Fruit fly (Drosophila melanogaster) whole organism, embryonic: ENCODE measurements around the gene Ccp84Ad.
A peak's percentile ranks its signal among the peaks of the same experiment; 100 is the strongest.

Source experiments
- Bgb ChIP-seq: fragments of 200-800 bp; sonication (Bioruptor generic); IDR thresholded peaks from 2 replicates; pipeline ENCODE4 v1.3.6; 2022; ENCODE audit warnings: missing biosample characterization, missing genetic modification characterization; ENCODE audit not compliant: partially characterized antibody
- Blimp-1 ChIP-seq: fragments of 200-800 bp; sonication (Bioruptor generic); optimal IDR thresholded peaks from 3 replicates; lab custom pipeline; 2018; ENCODE audit warnings: missing biosample characterization, missing genetic modification characterization, mild to moderate bottlenecking, moderate library complexity, missing genetic modification reagents
- CG10267 ChIP-seq: fragments of 200-800 bp; sonication (Bioruptor generic); optimal IDR thresholded peaks from 2 replicates; lab custom pipeline; 2018; ENCODE audit warnings: missing biosample characterization, mild to moderate bottlenecking, missing genetic modification characterization, moderate library complexity
- CG11093 ChIP-seq: fragments of 200-800 bp; sonication (Bioruptor generic); IDR thresholded peaks from 3 replicates; pipeline ENCODE4 v1.3.6; 2022; ENCODE audit warnings: missing biosample characterization, missing genetic modification characterization
- CG11696 ChIP-seq: fragments of 200-800 bp; sonication (Bioruptor generic); IDR thresholded peaks from 2 replicates; pipeline ENCODE4 v1.3.6; 2022; ENCODE audit warnings: missing biosample characterization, missing genetic modification characterization
- CG13424 ChIP-seq: fragments of 200-800 bp; sonication (Bioruptor generic); optimal IDR thresholded peaks from 2 replicates; lab custom pipeline; 2019; ENCODE audit warnings: missing biosample characterization, mild to moderate bottlenecking, missing genetic modification characterization, moderate library complexity
- CG13624 ChIP-seq: fragments of 200-800 bp; sonication (Bioruptor generic); optimal IDR thresholded peaks from 2 replicates; lab custom pipeline; 2016; ENCODE audit warnings: missing biosample characterization, missing genetic modification characterization
- CG13894 ChIP-seq: fragments of 200-800 bp; sonication (Bioruptor generic); optimal IDR thresholded peaks from 3 replicates; lab custom pipeline; 2018; ENCODE audit warnings: missing biosample characterization, mild to moderate bottlenecking, missing genetic modification characterization, moderate library complexity
- CG14441 ChIP-seq: fragments of 200-800 bp; sonication (Bioruptor generic); IDR thresholded peaks from 2 replicates; pipeline ENCODE4 v1.3.6; 2022; ENCODE audit warnings: missing biosample characterization, missing genetic modification characterization
- CG15269 ChIP-seq: fragments of 200-800 bp; sonication (Bioruptor generic); optimal IDR thresholded peaks from 2 replicates; lab custom pipeline; 2018; ENCODE audit warnings: missing biosample characterization, mild to moderate bottlenecking, missing genetic modification characterization, moderate library complexity
- CG1603 ChIP-seq: fragments of 200-800 bp; sonication (Bioruptor generic); optimal IDR thresholded peaks from 2 replicates; lab custom pipeline; 2019; ENCODE audit warnings: missing biosample characterization, mild to moderate bottlenecking, missing genetic modification characterization, moderate library complexity
- CG16815 ChIP-seq: fragments of 200-800 bp; sonication (Bioruptor generic); optimal IDR thresholded peaks from 3 replicates; lab custom pipeline; 2017; ENCODE audit warnings: missing biosample characterization, mild to moderate bottlenecking, missing genetic modification characterization
- CG17361 ChIP-seq: fragments of 200-800 bp; sonication (Bioruptor generic); IDR thresholded peaks from 3 replicates; pipeline ENCODE4 v1.3.6; 2022; ENCODE audit warnings: missing biosample characterization, missing genetic modification characterization
- CG17385 ChIP-seq: fragments of 200-800 bp; sonication (Bioruptor generic); optimal IDR thresholded peaks from 3 replicates; lab custom pipeline; 2018; ENCODE audit warnings: missing biosample characterization, mild to moderate bottlenecking, missing genetic modification characterization
- CG17912 ChIP-seq: fragments of 200-800 bp; sonication (Bioruptor generic); optimal IDR thresholded peaks from 2 replicates; lab custom pipeline; 2018; ENCODE audit warnings: missing biosample characterization, mild to moderate bottlenecking, missing genetic modification characterization
- CG18619 ChIP-seq: fragments of 200-800 bp; sonication (Bioruptor generic); optimal IDR thresholded peaks from 3 replicates; lab custom pipeline; 2017; ENCODE audit warnings: missing biosample characterization, mild to moderate bottlenecking, missing genetic modification characterization
- CG30431 ChIP-seq: fragments of 200-800 bp; sonication (Bioruptor generic); optimal IDR thresholded peaks from 2 replicates; lab custom pipeline; 2017; ENCODE audit warnings: missing biosample characterization, missing genetic modification characterization
- CG33213 ChIP-seq: fragments of 200-800 bp; sonication (Bioruptor generic); optimal IDR thresholded peaks from 3 replicates; lab custom pipeline; 2016; ENCODE audit warnings: missing biosample characterization, missing genetic modification characterization
- CG34376 ChIP-seq: fragments of 200-800 bp; sonication (Bioruptor generic); optimal IDR thresholded peaks from 2 replicates; lab custom pipeline; 2018; ENCODE audit warnings: missing biosample characterization, mild to moderate bottlenecking, missing genetic modification characterization
- CG7928 ChIP-seq: fragments of 200-800 bp; sonication (Bioruptor generic); optimal IDR thresholded peaks from 2 replicates; lab custom pipeline; 2017; ENCODE audit warnings: missing biosample characterization, mild to moderate bottlenecking, missing genetic modification characterization
- CG8924 ChIP-seq: fragments of 200-800 bp; optimal IDR thresholded peaks from 3 replicates; lab custom pipeline; 2019; ENCODE audit warnings: missing biosample characterization, mild to moderate bottlenecking, missing genetic modification characterization, moderate library complexity
- Deaf1 ChIP-seq: fragments of 200-800 bp; optimal IDR thresholded peaks from 3 replicates; lab custom pipeline; 2019; ENCODE audit warnings: missing biosample characterization, mild to moderate bottlenecking, missing genetic modification characterization, moderate library complexity
- Elba2 ChIP-seq: fragments of 200-800 bp; sonication (Bioruptor generic); optimal IDR thresholded peaks from 3 replicates; lab custom pipeline; 2016; ENCODE audit warnings: missing biosample characterization, missing genetic modification characterization
- Fer1 ChIP-seq: fragments of 200-800 bp; sonication (Bioruptor generic); optimal IDR thresholded peaks from 2 replicates; lab custom pipeline; 2017; ENCODE audit warnings: missing biosample characterization, mild to moderate bottlenecking, missing genetic modification characterization
- Hey ChIP-seq: fragments of 200-800 bp; sonication (Bioruptor generic); optimal IDR thresholded peaks from 3 replicates; lab custom pipeline; 2018; ENCODE audit warnings: missing biosample characterization, mild to moderate bottlenecking, missing genetic modification characterization
- Max ChIP-seq: fragments of 200-800 bp; sonication (Bioruptor generic); optimal IDR thresholded peaks from 2 replicates; lab custom pipeline; 2016; ENCODE audit warnings: missing biosample characterization, mild to moderate bottlenecking, missing genetic modification characterization
- NK7.1 ChIP-seq: fragments of 200-800 bp; sonication (Bioruptor generic); optimal IDR thresholded peaks from 3 replicates; lab custom pipeline; 2016; ENCODE audit warnings: missing biosample characterization, missing genetic modification characterization
- Pdp1 ChIP-seq, 2 experiments: fragments of 200-800 bp; sonication (Bioruptor generic); optimal IDR thresholded peaks; 3 replicates each; lab custom pipeline; 2016; ENCODE audit warnings: missing biosample characterization in 2 of 2, missing genetic modification characterization in 2 of 2, mild to moderate bottlenecking in 1 of 2, moderate library complexity in 1 of 2
- Six4 ChIP-seq: fragments of 200-800 bp; sonication (Bioruptor generic); optimal IDR thresholded peaks from 2 replicates; lab custom pipeline; 2016; ENCODE audit warnings: missing biosample characterization, missing genetic modification characterization
- Sox100B ChIP-seq: fragments of 200-800 bp; sonication (Bioruptor generic); optimal IDR thresholded peaks from 3 replicates; lab custom pipeline; 2018; ENCODE audit warnings: missing biosample characterization, mild to moderate bottlenecking, missing genetic modification characterization
- Stat92E ChIP-seq, 3 experiments: fragments of >200 bp in 2 of 3; fragments of 200-800 bp in 1 of 3; sonication (Bioruptor generic) in 1 of 3; optimal IDR thresholded peaks; 2 replicates each; lab custom pipeline; 2017 to 2019; ENCODE audit warnings: missing biosample characterization in 3 of 3, missing genetic modification characterization in 3 of 3, mild to moderate bottlenecking in 1 of 3, moderate library complexity in 1 of 3
- abd-A ChIP-seq: fragments of 200-800 bp; sonication (Bioruptor generic); optimal IDR thresholded peaks from 3 replicates; lab custom pipeline; 2019; ENCODE audit warnings: missing biosample characterization, mild to moderate bottlenecking, missing genetic modification characterization, moderate library complexity
- al ChIP-seq: fragments of 200-800 bp; sonication (Bioruptor generic); IDR thresholded peaks from 2 replicates; pipeline ENCODE4 v1.3.6; 2022; ENCODE audit warnings: missing biosample characterization, missing genetic modification characterization
- aop ChIP-seq: fragments of 200-800 bp; sonication (Bioruptor generic); IDR thresholded peaks from 2 replicates; pipeline ENCODE4 v1.3.6; 2022; ENCODE audit warnings: missing biosample characterization, missing genetic modification characterization
- ap ChIP-seq: fragments of 200-800 bp; sonication (Bioruptor generic); IDR thresholded peaks from 2 replicates; pipeline ENCODE4 v1.3.6; 2022; ENCODE audit warnings: missing biosample characterization, missing genetic modification characterization
- ato ChIP-seq: fragments of 200-800 bp; sonication (Bioruptor generic); IDR thresholded peaks from 2 replicates; pipeline ENCODE4 v1.3.6; 2022; ENCODE audit warnings: missing biosample characterization, missing genetic modification characterization; ENCODE audit not compliant: partially characterized antibody
- bigmax ChIP-seq: fragments of 200-800 bp; sonication (Bioruptor generic); optimal IDR thresholded peaks from 2 replicates; lab custom pipeline; 2018; ENCODE audit warnings: missing biosample characterization, mild to moderate bottlenecking, missing genetic modification characterization
- ci ChIP-seq: fragments of 200-800 bp; sonication (Bioruptor generic); IDR thresholded peaks from 3 replicates; pipeline ENCODE4 v1.3.6; 2022; ENCODE audit warnings: missing biosample characterization, missing genetic modification characterization
- dmrt99B ChIP-seq: fragments of 200-800 bp; sonication (Bioruptor generic); optimal IDR thresholded peaks from 2 replicates; lab custom pipeline; 2018; ENCODE audit warnings: missing biosample characterization, mild to moderate bottlenecking, missing genetic modification characterization, moderate library complexity
- ken ChIP-seq: fragments of 200-800 bp; sonication (Bioruptor generic); IDR thresholded peaks from 3 replicates; pipeline ENCODE4 v1.3.6; 2022; ENCODE audit warnings: missing biosample characterization, missing genetic modification characterization
- lab ChIP-seq: fragments of 200-800 bp; sonication (Bioruptor generic); optimal IDR thresholded peaks from 3 replicates; lab custom pipeline; 2017; ENCODE audit warnings: missing biosample characterization, missing genetic modification characterization, mild to moderate bottlenecking, moderate library complexity, missing genetic modification reagents
- lola ChIP-seq, 3 experiments: fragments of >200 bp in 2 of 3; fragments of 200-800 bp in 1 of 3; sonication (Bioruptor generic) in 1 of 3; optimal IDR thresholded peaks; 2 replicates each; lab custom pipeline; 2017 to 2019; ENCODE audit warnings: missing biosample characterization in 3 of 3, missing genetic modification characterization in 3 of 3, mild to moderate bottlenecking in 1 of 3, moderate library complexity in 1 of 3
- odd ChIP-seq: fragments of 200-800 bp; sonication (Bioruptor generic); optimal IDR thresholded peaks from 2 replicates; lab custom pipeline; 2017; ENCODE audit warnings: missing biosample characterization, mild to moderate bottlenecking, missing genetic modification characterization
- sens-2 ChIP-seq: fragments of 200-800 bp; sonication (Bioruptor generic); IDR thresholded peaks from 2 replicates; pipeline ENCODE4 v1.3.6; 2022; ENCODE audit warnings: missing biosample characterization, missing genetic modification characterization
- sob ChIP-seq: fragments of 200-800 bp; sonication (Bioruptor generic); IDR thresholded peaks from 2 replicates; pipeline ENCODE4 v1.3.6; 2022; ENCODE audit warnings: missing biosample characterization, missing genetic modification characterization
- sr ChIP-seq: fragments of 200-800 bp; sonication (Bioruptor generic); IDR thresholded peaks from 3 replicates; pipeline ENCODE4 v1.3.6; 2022; ENCODE audit warnings: missing biosample characterization, missing genetic modification characterization
- stwl ChIP-seq: fragments of 200-800 bp; sonication (Bioruptor generic); optimal IDR thresholded peaks from 3 replicates; lab custom pipeline; 2018; ENCODE audit warnings: missing biosample characterization, mild to moderate bottlenecking, missing genetic modification characterization, moderate library complexity
- toy ChIP-seq: fragments of 200-800 bp; sonication (Bioruptor generic); IDR thresholded peaks from 2 replicates; pipeline ENCODE4 v1.3.6; 2022; ENCODE audit warnings: missing biosample characterization, missing genetic modification characterization
- wek ChIP-seq: fragments of 200-800 bp; sonication (Bioruptor generic); optimal IDR thresholded peaks from 3 replicates; lab custom pipeline; 2018; ENCODE audit warnings: missing biosample characterization, mild to moderate bottlenecking, missing genetic modification characterization, moderate library complexity

The Ccp84Ad gene

dm6 chr3R:6672303-6673007 is 20.1 kb upstream of the Ccp84Ad start (continued):
- no peak for TF ChIP-seq CG17385 (GFP tag; lab: Kevin White, UChicago)
- TF ChIP-seq CG18619 (GFP tag; lab: Kevin White, UChicago) = no peak
- no peak for TF ChIP-seq CG1603 (tag; lab: Kevin White, UChicago)
- no peak for TF ChIP-seq Max (GFP tag; lab: Kevin White, UChicago)
- TF ChIP-seq CG14441 (GFP tag; lab: Robert Waterston, UW) = no peak
- TF ChIP-seq CG13424 (tag; lab: Kevin White, UChicago) = no peak
- peak; percentile 80 for TF ChIP-seq bigmax (GFP tag; lab: Kevin White, UChicago)
- TF ChIP-seq CG11093 = no peak
- TF ChIP-seq lab (GFP tag; lab: Kevin White, UChicago) = no peak
- no peak for TF ChIP-seq CG13624 (GFP tag; lab: Kevin White, UChicago)
- no peak for TF ChIP-seq Fer1 (GFP tag; lab: Kevin White, UChicago)
- TF ChIP-seq toy (GFP tag; lab: Robert Waterston, UW) = no peak
- peak in 1 of 3 experiments; percentile 65 for TF ChIP-seq lola (GFP tag; optimal IDR thresholded peaks at IDR 0.05; lab: Kevin White, UChicago)
- TF ChIP-seq abd-A = no peak
- TF ChIP-seq ci = peak; percentile 50; the same call in 1 of the 3 replicates
- TF ChIP-seq Hey (tag; lab: Kevin White, UChicago) = no peak
- TF ChIP-seq stwl (tag; lab: Kevin White, UChicago) = no peak
- TF ChIP-seq CG11696 (GFP tag; lab: Robert Waterston, UW) = no peak
- no peak for TF ChIP-seq CG7928 (GFP tag; lab: Kevin White, UChicago)
- no peak for TF ChIP-seq CG15269 (tag; lab: Kevin White, UChicago)
- TF ChIP-seq Blimp-1 = peak; percentile 64
- peak; percentile 21; the same call in 1 of the 2 replicates for TF ChIP-seq ato (GFP tag; lab: Robert Waterston, UW)
- TF ChIP-seq ap (GFP tag; lab: Robert Waterston, UW) = no peak
- TF ChIP-seq NK7.1 = no peak
- peak; percentile 10 for TF ChIP-seq CG10267
- no peak for TF ChIP-seq sr (GFP tag; lab: Robert Waterston, UW)
- no peak for TF ChIP-seq Six4 (GFP tag; lab: Kevin White, UChicago)
- TF ChIP-seq CG8924 = no peak
- TF ChIP-seq sob (GFP tag; lab: Robert Waterston, UW) = no peak
- TF ChIP-seq Bgb (GFP tag; lab: Robert Waterston, UW) = no peak
- no peak for TF ChIP-seq dmrt99B (tag; lab: Kevin White, UChicago)
- TF ChIP-seq CG30431 (GFP tag; lab: Kevin White, UChicago) = no peak
- TF ChIP-seq Stat92E (GFP tag; optimal IDR thresholded peaks at IDR 0.05; lab: Kevin White, UChicago) = no peak
- TF ChIP-seq CG34376 (GFP tag; lab: Kevin White, UChicago) = no peak
- peak; percentile 25 for TF ChIP-seq Deaf1
- no peak for TF ChIP-seq wek (GFP tag; lab: Kevin White, UChicago)
- no peak for TF ChIP-seq CG17912 (GFP tag; lab: Kevin White, UChicago)
- TF ChIP-seq Elba2 (GFP tag; lab: Kevin White, UChicago) = no peak
- no peak for TF ChIP-seq aop
- TF ChIP-seq Sox100B (GFP tag; lab: Kevin White, UChicago) = peak; percentile 13
- TF ChIP-seq al (GFP tag; lab: Robert Waterston, UW) = no peak
- TF ChIP-seq CG17361 (GFP tag; lab: Robert Waterston, UW) = peak; percentile 53; the same call in 2 of the 3 replicates
- TF ChIP-seq CG13894 (tag; lab: Kevin White, UChicago) = no peak
- no peak for TF ChIP-seq odd (GFP tag; lab: Kevin White, UChicago)
- TF ChIP-seq ken (GFP tag; lab: Robert Waterston, UW) = no peak
- TF ChIP-seq CG16815 (GFP tag; lab: Kevin White, UChicago) = peak; percentile 4
- no peak for TF ChIP-seq Pdp1 (GFP tag; optimal IDR thresholded peaks at IDR 0.05; lab: Kevin White, UChicago)
- TF ChIP-seq CG33213 (GFP tag; lab: Kevin White, UChicago) = no peak
- TF ChIP-seq sens-2 (GFP tag; lab: Robert Waterston, UW) = no peak
